Worm (Caenorhabditis elegans) whole organism, early embryonic: ENCODE measurements around the gene T09A5.14.

Experiments used
- F13C5.2 ChIP-seq: sonication (generic microtip); optimal IDR thresholded peaks from 2 replicates; lab custom pipeline; 2017; ENCODE audit warnings: mild to moderate bottlenecking, missing genetic modification characterization, inconsistent platforms, missing compliant biosample characterization
- ama-1 ChIP-seq: fragments of 150-350 bp; optimal IDR thresholded peaks from 2 replicates; lab custom pipeline; 2014
- ceh-13 ChIP-seq: fragments of 200-800 bp; sonication (Bioruptor generic); optimal IDR thresholded peaks from 2 replicates; lab custom pipeline; 2018; ENCODE audit warnings: mild to moderate bottlenecking, missing genetic modification characterization, missing compliant biosample characterization
- hnd-1 ChIP-seq: sonication (generic microtip); optimal IDR thresholded peaks from 2 replicates; lab custom pipeline; 2016; ENCODE audit warnings: missing genetic modification characterization, missing compliant biosample characterization
- pes-1 ChIP-seq: fragments of 200-800 bp; sonication (Bioruptor generic); IDR thresholded peaks from 2 replicates; pipeline ENCODE4 v1.3.6; 2022; ENCODE audit warnings: missing genetic modification reagents, missing genetic modification characterization, missing compliant biosample characterization
- sea-1 ChIP-seq: fragments of 200-800 bp; sonication (Bioruptor generic); conservative IDR thresholded peaks from 2 replicates; pipeline ENCODE4 v1.3.6; 2022; ENCODE audit warnings: missing genetic modification characterization, missing compliant biosample characterization
- tra-4 ChIP-seq: sonication (generic microtip); optimal IDR thresholded peaks from 2 replicates; lab custom pipeline; 2017; ENCODE audit warnings: missing genetic modification characterization, missing compliant biosample characterization

- no peak for TF ChIP-seq sea-1 (GFP tag; lab: Robert Waterston, UW)
- TF ChIP-seq F13C5.2, result no peak
- TF ChIP-seq pes-1, result no peak
- TF ChIP-seq hnd-1 (tag; lab: Kevin White, UChicago), result no peak
- TF ChIP-seq tra-4, result no peak
- TF ChIP-seq ama-1 (lab: Kevin White, UChicago), result no peak
- TF ChIP-seq ceh-13 (GFP tag; lab: Kevin White, UChicago), result no peak
Measured at ce11 chrII:7866081-7866480, 33.9 kb downstream of the T09A5.14 start.
